Worm (Caenorhabditis elegans): ENCODE data around the gene fbxa-4.

The fbxa-4 gene

DNA sequence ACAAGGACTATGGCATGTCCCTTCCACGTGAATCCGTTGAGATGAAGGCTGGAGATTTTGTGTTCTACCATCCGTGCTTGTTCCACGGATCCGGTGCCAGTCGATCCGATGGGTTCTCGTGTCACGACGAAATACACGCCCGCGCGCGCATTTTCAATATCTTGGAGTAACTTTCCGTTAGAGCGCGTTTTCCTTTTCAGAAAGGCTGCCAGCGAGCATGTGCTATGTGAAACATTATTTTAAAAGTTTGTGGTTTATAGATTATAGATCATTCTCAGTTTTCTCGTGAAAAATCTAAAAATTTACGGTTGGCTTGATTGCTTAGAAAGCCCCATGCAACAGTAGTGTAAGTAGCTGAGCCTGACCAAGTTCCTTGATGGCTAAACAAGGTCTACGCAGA, 3.5 kb upstream of the fbxa-4 start, which contains the start of gene fbxc-20:
TSS of gene fbxc-20 (plus strand) at position 301 of the 400 bp plus-strand sequence.
- TF ChIP-seq klf-2 (GFP tag; conservative IDR thresholded peaks at IDR 0.05), result no peak
- no peak for TF ChIP-seq flt-1 (GFP tag; IDR thresholded peaks at IDR 0.05)
- no peak for TF ChIP-seq med-1 (GFP tag; optimal IDR thresholded peaks at IDR 0.05; ENCODE audit: insufficient read depth)
- no peak for TF ChIP-seq cog-1 (tag; optimal IDR thresholded peaks at IDR 0.05)
- no peak for TF ChIP-seq T22C8.4 (GFP tag; IDR thresholded peaks at IDR 0.05)
- TF ChIP-seq ref-1 (GFP tag; conservative IDR thresholded peaks at IDR 0.05), result no peak
- no peak for TF ChIP-seq tab-1 (GFP tag; IDR thresholded peaks at IDR 0.05)
- no peak for TF ChIP-seq ztf-29 (GFP tag; IDR thresholded peaks at IDR 0.05)
- TF ChIP-seq ztf-23 (GFP tag; IDR thresholded peaks at IDR 0.05), result no peak

DNA sequence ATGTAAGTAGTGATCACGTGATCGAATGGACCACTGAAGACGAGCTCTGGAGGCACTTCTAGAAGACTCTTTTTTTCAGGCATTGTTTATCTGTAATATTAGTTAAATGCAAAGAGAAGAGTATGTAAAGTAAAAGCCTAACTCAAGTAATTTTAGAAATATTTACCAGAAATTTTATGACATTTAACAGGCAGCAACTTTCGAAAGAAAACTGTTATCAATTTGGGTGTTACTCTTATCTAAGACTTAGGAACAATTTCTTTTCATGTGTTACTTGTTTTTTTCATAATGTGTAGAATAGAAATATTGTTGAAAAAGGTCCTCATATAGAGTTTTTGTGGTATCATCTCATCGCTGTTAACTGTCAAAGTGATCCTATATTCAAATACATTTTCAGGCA, 2.6 kb upstream of the fbxa-4 start, which contains the start of the genes F42G2.5 and F42G2.7:
TSS of gene F42G2.5 (minus strand) at position 101 of the 400 bp plus-strand sequence.
TSS of gene F42G2.7 (plus strand) at position 270 of the 400 bp plus-strand sequence.
- TF ChIP-seq ztf-23 (GFP tag; IDR thresholded peaks at IDR 0.05) (no peak), T22C8.4 (GFP tag; IDR thresholded peaks at IDR 0.05) (no peak), klf-2 (GFP tag; conservative IDR thresholded peaks at IDR 0.05) (no peak), flt-1 (GFP tag; IDR thresholded peaks at IDR 0.05) (no peak), ztf-29 (GFP tag; IDR thresholded peaks at IDR 0.05) (no peak), tab-1 (GFP tag; IDR thresholded peaks at IDR 0.05) (no peak), ref-1 (GFP tag; conservative IDR thresholded peaks at IDR 0.05) (no peak), med-1 (GFP tag; optimal IDR thresholded peaks at IDR 0.05; ENCODE audit: insufficient read depth) (no peak), cog-1 (tag; optimal IDR thresholded peaks at IDR 0.05) (no peak)

DNA sequence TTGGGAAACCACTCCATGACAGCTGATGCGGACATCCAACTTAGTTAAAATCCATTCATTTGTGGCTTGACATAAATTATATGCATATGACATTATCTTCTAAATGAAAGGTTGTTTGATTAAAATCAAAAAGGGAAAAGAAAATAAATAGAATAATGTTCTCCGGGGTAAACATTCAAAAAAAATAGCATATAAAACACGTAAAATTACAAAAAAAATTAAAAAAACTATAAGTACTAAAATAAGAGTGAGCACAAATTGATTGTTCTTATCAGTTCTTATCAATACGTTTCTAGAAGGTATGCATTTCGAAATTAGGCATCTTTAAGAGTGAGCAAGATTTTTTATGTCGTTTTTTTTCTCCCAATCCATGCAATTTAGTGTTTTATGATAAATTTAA, 2.7 kb downstream of the fbxa-4 start, which contains the start of gene fbxa-182:
TSS of gene fbxa-182 (minus strand) at position 101 of the 400 bp plus-strand sequence.
- TF ChIP-seq ztf-23 (GFP tag; IDR thresholded peaks at IDR 0.05), result no peak
- TF ChIP-seq tab-1 (GFP tag; IDR thresholded peaks at IDR 0.05), result no peak
- no peak for TF ChIP-seq klf-2 (GFP tag; conservative IDR thresholded peaks at IDR 0.05)
- TF ChIP-seq ztf-29 (GFP tag; IDR thresholded peaks at IDR 0.05), result no peak

DNA sequence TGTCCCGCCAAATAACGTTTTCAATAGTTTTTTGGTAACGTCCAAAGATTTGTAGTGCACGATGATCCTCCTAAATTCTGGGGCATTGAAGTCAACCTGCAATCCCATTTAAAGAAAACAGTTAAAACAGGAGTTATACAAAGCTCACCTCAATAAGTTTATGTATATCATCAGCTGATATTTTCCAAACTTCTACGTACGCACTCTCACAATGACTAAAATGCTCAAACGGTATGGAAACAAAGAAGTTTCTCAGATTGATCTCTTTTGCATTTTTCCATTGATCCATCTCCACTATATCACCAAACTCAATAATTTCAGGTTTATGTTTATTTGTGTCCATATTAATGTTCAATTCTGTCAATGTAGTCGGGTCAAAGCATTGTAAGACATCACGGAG, 3.8 kb downstream of the fbxa-4 start:
- TF ChIP-seq cog-1 (tag; optimal IDR thresholded peaks at IDR 0.05), result no peak
- TF ChIP-seq T22C8.4 (GFP tag; IDR thresholded peaks at IDR 0.05), result no peak
- no peak for TF ChIP-seq flt-1 (GFP tag; IDR thresholded peaks at IDR 0.05)
- TF ChIP-seq med-1 (GFP tag; optimal IDR thresholded peaks at IDR 0.05; ENCODE audit: insufficient read depth), result no peak
- no peak for TF ChIP-seq klf-2 (GFP tag; conservative IDR thresholded peaks at IDR 0.05)
- no peak for TF ChIP-seq ref-1 (GFP tag; conservative IDR thresholded peaks at IDR 0.05)
- no peak for TF ChIP-seq tab-1 (GFP tag; IDR thresholded peaks at IDR 0.05)
- TF ChIP-seq ztf-29 (GFP tag; IDR thresholded peaks at IDR 0.05), result no peak
- no peak for TF ChIP-seq ztf-23 (GFP tag; IDR thresholded peaks at IDR 0.05)

DNA sequence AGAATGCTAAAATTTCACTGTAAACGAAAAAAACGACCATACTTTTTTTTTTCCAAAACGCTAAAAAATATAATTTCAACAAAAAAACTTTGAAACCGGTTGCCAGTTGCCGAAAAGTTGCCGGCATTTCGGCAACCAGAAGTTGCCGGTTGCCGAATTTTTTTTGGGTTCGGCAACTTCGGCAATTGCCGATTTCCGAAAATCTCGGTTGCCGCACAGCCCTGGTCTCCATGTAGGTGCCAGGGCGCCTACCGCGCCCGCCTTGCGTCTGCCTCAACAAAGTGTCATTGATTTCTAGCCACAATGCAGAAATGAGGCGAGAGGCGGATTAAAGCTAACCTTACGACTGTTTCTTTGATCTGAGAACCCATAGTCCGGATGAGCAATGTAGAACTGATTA, 4.2 kb downstream of the fbxa-4 start:
- TF ChIP-seq ztf-29 (GFP tag; IDR thresholded peaks at IDR 0.05) (no peak), klf-2 (GFP tag; conservative IDR thresholded peaks at IDR 0.05) (no peak), cog-1 (tag; optimal IDR thresholded peaks at IDR 0.05) (no peak), flt-1 (GFP tag; IDR thresholded peaks at IDR 0.05) (no peak), med-1 (GFP tag; optimal IDR thresholded peaks at IDR 0.05; ENCODE audit: insufficient read depth) (no peak), tab-1 (GFP tag; IDR thresholded peaks at IDR 0.05) (no peak), T22C8.4 (GFP tag; IDR thresholded peaks at IDR 0.05) (no peak), ztf-23 (GFP tag; IDR thresholded peaks at IDR 0.05) (no peak), ref-1 (GFP tag; conservative IDR thresholded peaks at IDR 0.05) (no peak)

DNA sequence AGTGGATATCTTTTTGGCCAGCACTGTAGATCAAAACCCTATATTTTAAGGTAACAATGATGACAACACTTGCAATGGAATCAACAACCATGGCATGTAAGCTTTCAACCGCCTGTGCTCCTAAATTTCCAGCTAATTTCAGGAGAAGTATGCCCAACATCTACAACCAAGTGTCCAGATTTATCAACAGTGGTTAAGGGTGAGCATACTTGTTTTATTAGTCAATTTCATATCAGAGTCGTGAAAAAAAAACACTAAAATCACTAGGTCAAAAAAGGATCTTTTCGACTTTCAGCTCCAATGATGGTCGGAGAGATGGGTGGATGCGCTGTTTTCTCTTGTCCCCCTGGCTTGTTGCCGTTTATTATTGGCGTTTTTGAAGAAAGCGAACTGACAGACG, 11.3 kb downstream of the fbxa-4 start, which contains the start of gene F16G10.1:
TSS of gene F16G10.1 (plus strand) at position 301 of the 400 bp plus-strand sequence.
- no peak for TF ChIP-seq T22C8.4 (GFP tag; IDR thresholded peaks at IDR 0.05)
- TF ChIP-seq med-1 (GFP tag; optimal IDR thresholded peaks at IDR 0.05; ENCODE audit: insufficient read depth), result no peak
- TF ChIP-seq cog-1 (tag; optimal IDR thresholded peaks at IDR 0.05), result no peak
- no peak for TF ChIP-seq ztf-23 (GFP tag; IDR thresholded peaks at IDR 0.05)
- TF ChIP-seq ztf-29 (GFP tag; IDR thresholded peaks at IDR 0.05), result no peak
- TF ChIP-seq tab-1 (GFP tag; IDR thresholded peaks at IDR 0.05), result no peak
- TF ChIP-seq flt-1 (GFP tag; IDR thresholded peaks at IDR 0.05), result no peak
- TF ChIP-seq ref-1 (GFP tag; conservative IDR thresholded peaks at IDR 0.05), result no peak
- TF ChIP-seq klf-2 (GFP tag; conservative IDR thresholded peaks at IDR 0.05), result no peak

DNA sequence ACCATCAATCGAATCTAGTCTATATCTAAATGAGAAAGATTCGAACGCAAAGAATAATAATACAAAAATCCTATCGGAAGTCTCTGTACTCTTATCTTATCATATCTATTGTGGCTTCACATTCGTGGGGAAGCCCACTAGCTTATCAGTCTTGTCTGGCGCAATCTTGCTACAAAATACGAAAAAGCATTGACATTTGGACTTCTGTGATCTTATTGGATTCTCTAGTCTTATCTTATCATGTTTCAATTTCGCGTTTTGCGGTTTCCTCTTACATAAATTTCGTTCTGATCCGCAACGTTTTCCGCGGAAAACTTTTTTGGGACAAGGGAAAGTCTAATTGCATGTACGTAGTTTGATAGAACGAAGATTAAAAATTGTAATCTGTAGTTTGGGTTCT, 15.5 kb downstream of the fbxa-4 start:
- TF ChIP-seq ztf-29 (GFP tag; IDR thresholded peaks at IDR 0.05), result no peak
- no peak for TF ChIP-seq ref-1 (GFP tag; conservative IDR thresholded peaks at IDR 0.05)
- no peak for TF ChIP-seq tab-1 (GFP tag; IDR thresholded peaks at IDR 0.05)
- no peak for TF ChIP-seq T22C8.4 (GFP tag; IDR thresholded peaks at IDR 0.05)
- TF ChIP-seq flt-1 (GFP tag; IDR thresholded peaks at IDR 0.05), result no peak
- no peak for TF ChIP-seq klf-2 (GFP tag; conservative IDR thresholded peaks at IDR 0.05)
- TF ChIP-seq cog-1 (tag; optimal IDR thresholded peaks at IDR 0.05), result no peak
- no peak for TF ChIP-seq ztf-23 (GFP tag; IDR thresholded peaks at IDR 0.05)
- no peak for TF ChIP-seq med-1 (GFP tag; optimal IDR thresholded peaks at IDR 0.05; ENCODE audit: insufficient read depth)

DNA sequence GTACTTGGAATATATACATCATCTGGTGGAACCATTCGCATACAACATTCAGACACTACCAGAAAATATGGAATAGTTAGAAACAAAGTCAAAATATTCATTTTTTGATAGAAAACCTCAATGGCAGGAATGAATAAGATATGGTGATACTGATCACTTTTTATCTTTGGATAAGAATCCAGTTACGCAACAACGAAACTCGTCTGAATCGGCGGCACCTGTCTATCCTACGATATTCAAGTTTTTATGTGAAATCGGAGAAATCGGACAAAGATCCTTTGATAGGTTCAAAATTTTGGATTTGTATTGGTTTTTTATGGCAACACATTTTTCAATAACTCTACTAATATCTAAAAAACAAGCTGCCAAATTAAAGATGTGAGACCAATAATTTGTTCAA, 16.4 kb downstream of the fbxa-4 start, which contains the start of gene F16G10.14:
TSS of gene F16G10.14 (minus strand) at position 101 of the 400 bp plus-strand sequence.
- no peak for TF ChIP-seq ref-1 (GFP tag; conservative IDR thresholded peaks at IDR 0.05)

DNA sequence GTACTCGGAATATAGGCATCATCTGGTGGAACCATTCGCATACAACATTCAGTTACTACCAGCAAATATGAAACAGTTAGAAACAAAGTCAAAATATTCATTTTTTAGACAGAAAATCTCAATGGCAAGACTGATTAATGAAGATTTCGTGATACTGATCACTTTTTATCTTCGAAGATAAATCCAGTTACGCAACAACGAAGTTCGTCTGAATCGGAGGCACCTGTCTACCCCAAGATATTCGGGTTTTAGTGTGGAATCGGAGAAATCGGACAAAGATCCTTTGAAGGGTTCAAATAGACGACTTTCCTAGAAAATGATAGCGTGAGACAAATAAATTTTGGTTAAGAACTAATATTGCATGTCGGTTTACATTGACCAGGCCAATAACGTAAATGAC, 19.5 kb downstream of the fbxa-4 start, which contains the start of gene F16G10.13:
TSS of gene F16G10.13 (minus strand) at position 101 of the 400 bp plus-strand sequence.
- no peak for TF ChIP-seq klf-2 (GFP tag; conservative IDR thresholded peaks at IDR 0.05)
- no peak for TF ChIP-seq ref-1 (GFP tag; conservative IDR thresholded peaks at IDR 0.05)
- no peak for TF ChIP-seq flt-1 (GFP tag; IDR thresholded peaks at IDR 0.05)
- no peak for TF ChIP-seq ztf-23 (GFP tag; IDR thresholded peaks at IDR 0.05)
- TF ChIP-seq ztf-29 (GFP tag; IDR thresholded peaks at IDR 0.05), result no peak

DNA sequence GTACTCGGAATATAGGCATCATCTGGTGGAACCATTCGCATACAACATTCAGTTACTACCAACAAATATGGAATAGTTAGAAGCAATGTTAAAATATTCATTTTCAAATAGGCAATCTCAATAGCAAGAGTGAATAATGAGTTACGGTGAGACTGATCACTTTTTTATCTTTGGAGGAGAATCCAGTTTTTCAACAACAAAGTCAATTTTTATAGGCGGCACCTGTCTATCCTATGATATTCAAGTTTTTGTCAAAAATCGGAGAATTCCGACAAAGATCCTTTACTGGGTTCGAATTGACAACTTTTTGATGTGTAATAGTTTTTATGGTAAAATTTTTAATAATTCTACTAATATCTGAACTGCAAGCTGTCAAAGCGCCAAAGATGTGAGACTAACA, 21.5 kb downstream of the fbxa-4 start, which contains the start of gene F16G10.11:
TSS of gene F16G10.11 (minus strand) at position 101 of the 400 bp plus-strand sequence.
- TF ChIP-seq cog-1 (tag; optimal IDR thresholded peaks at IDR 0.05), result no peak
- no peak for TF ChIP-seq med-1 (GFP tag; optimal IDR thresholded peaks at IDR 0.05; ENCODE audit: insufficient read depth)
- no peak for TF ChIP-seq ztf-29 (GFP tag; IDR thresholded peaks at IDR 0.05)
- TF ChIP-seq klf-2 (GFP tag; conservative IDR thresholded peaks at IDR 0.05), result no peak
